Worm (Caenorhabditis elegans) whole organism, L4 larva: ENCODE measurements around the gene C16H3.3.

Source experiments
- F26F4.8 ChIP-seq: fragments of 200-800 bp; sonication (Bioruptor generic); conservative IDR thresholded peaks from 2 replicates; pipeline ENCODE4 v1.3.6; 2022; ENCODE audit warnings: missing genetic modification characterization, missing compliant biosample characterization
- F37D6.2 ChIP-seq: sonication (generic microtip); optimal IDR thresholded peaks from 2 replicates; lab custom pipeline; 2016; ENCODE audit warnings: mild to moderate bottlenecking, missing genetic modification characterization, missing compliant biosample characterization
- F44E2.7 ChIP-seq: fragments of 200-800 bp; sonication (Bioruptor generic); IDR thresholded peaks from 2 replicates; pipeline ENCODE4 v2.1.2; 2022; ENCODE audit warnings: missing genetic modification characterization, missing compliant biosample characterization
- F49E8.2 ChIP-seq: sonication (generic microtip); optimal IDR thresholded peaks from 2 replicates; lab custom pipeline; 2016; ENCODE audit warnings: missing compliant biosample characterization, mild to moderate bottlenecking, missing genetic modification characterization, borderline replicate concordance
- R02D3.7 ChIP-seq: fragments of 150-350 bp; sonication (generic microtip); optimal IDR thresholded peaks from 3 replicates; lab custom pipeline; 2014; ENCODE audit warnings: missing biosample characterization, missing genetic modification characterization
- ZK337.2 ChIP-seq: fragments of 200-800 bp; sonication (Bioruptor generic); IDR thresholded peaks from 2 replicates; pipeline ENCODE4 v1.3.6; 2022; ENCODE audit warnings: missing genetic modification reagents, missing genetic modification characterization, missing compliant biosample characterization
- aha-1 ChIP-seq: fragments of 150-350 bp; peaks from one replicate; lab custom pipeline; 2014; ENCODE audit warnings: missing biosample characterization, missing genetic modification characterization
- aly-2 ChIP-seq: sonication (generic microtip); optimal IDR thresholded peaks from 2 replicates; lab custom pipeline; 2018; ENCODE audit warnings: missing biosample characterization, missing genetic modification characterization
- ama-1 ChIP-seq: fragments of 150-350 bp; optimal IDR thresholded peaks from 2 replicates; lab custom pipeline; 2014; ENCODE audit warnings: inconsistent platforms, mixed read lengths
- ceh-32 ChIP-seq: sonication (generic microtip); optimal IDR thresholded peaks from 2 replicates; lab custom pipeline; 2016; ENCODE audit warnings: mild to moderate bottlenecking, missing genetic modification characterization, missing compliant biosample characterization; ENCODE audit not compliant: poor library complexity
- ceh-82 ChIP-seq: sonication (generic microtip); optimal IDR thresholded peaks from 2 replicates; lab custom pipeline; 2017; ENCODE audit warnings: missing biosample characterization, missing genetic modification characterization
- daf-12 ChIP-seq: fragments of 150-350 bp; optimal IDR thresholded peaks from 2 replicates; lab custom pipeline; 2014; ENCODE audit warnings: missing biosample characterization, missing genetic modification reagents, missing genetic modification characterization
- daf-16 ChIP-seq, 3 experiments: sonication (generic microtip); optimal IDR thresholded peaks; 2 replicates each; lab custom pipeline; 2016 to 2017; ENCODE audit warnings: missing genetic modification characterization in 3 of 3, missing genetic modification reagents in 3 of 3, mild to moderate bottlenecking in 2 of 3, missing compliant biosample characterization in 2 of 3, missing biosample characterization in 1 of 3, moderate library complexity in 1 of 3
- dmd-6 ChIP-seq: fragments of 200-800 bp; sonication (Bioruptor generic); IDR thresholded peaks from 2 replicates; pipeline ENCODE4 v1.3.6; 2022; ENCODE audit warnings: missing genetic modification reagents, missing genetic modification characterization, missing compliant biosample characterization
- dmd-9 ChIP-seq: fragments of 200-800 bp; sonication (Bioruptor generic); IDR thresholded peaks from 2 replicates; pipeline ENCODE4 v1.3.6; 2022; ENCODE audit warnings: missing genetic modification reagents, missing genetic modification characterization, missing compliant biosample characterization
- dpl-1 ChIP-seq: fragments of 150-350 bp; optimal IDR thresholded peaks from 2 replicates; lab custom pipeline; 2014; ENCODE audit warnings: missing biosample characterization, missing genetic modification reagents, missing genetic modification characterization
- dve-1 ChIP-seq: sonication (generic microtip); optimal IDR thresholded peaks from 2 replicates; lab custom pipeline; 2017; ENCODE audit warnings: antibody characterized with exemption, mild to moderate bottlenecking, missing genetic modification characterization, missing compliant biosample characterization; ENCODE audit not compliant: insufficient read depth
- fkh-10 ChIP-seq: fragments of 150-350 bp; optimal IDR thresholded peaks from 2 replicates; lab custom pipeline; 2014; ENCODE audit warnings: missing biosample characterization, missing genetic modification reagents, missing genetic modification characterization
- fos-1 ChIP-seq: fragments of 150-350 bp; optimal IDR thresholded peaks from 2 replicates; lab custom pipeline; 2014; ENCODE audit warnings: missing biosample characterization, missing genetic modification characterization
- hif-1 ChIP-seq, 2 experiments: sonication (generic microtip); optimal IDR thresholded peaks; 2 replicates each; lab custom pipeline; 2016 to 2017; ENCODE audit warnings: missing compliant biosample characterization in 2 of 2, missing genetic modification characterization in 2 of 2, missing genetic modification reagents in 2 of 2, missing genotype in 2 of 2, mild to moderate bottlenecking in 1 of 2
- hlh-11 ChIP-seq: fragments of 200-800 bp; sonication (Bioruptor generic); optimal IDR thresholded peaks from 2 replicates; lab custom pipeline; 2018; ENCODE audit warnings: mild to moderate bottlenecking, missing genetic modification characterization, missing compliant biosample characterization
- hlh-30 ChIP-seq: sonication (generic microtip); optimal IDR thresholded peaks from 2 replicates; lab custom pipeline; 2017; ENCODE audit warnings: antibody characterized with exemption, mild to moderate bottlenecking, missing genetic modification characterization, missing compliant biosample characterization; ENCODE audit not compliant: insufficient read depth
- jun-1 ChIP-seq: fragments of 150-350 bp; optimal IDR thresholded peaks from 2 replicates; lab custom pipeline; 2014; ENCODE audit warnings: missing biosample characterization, missing genetic modification reagents, missing genetic modification characterization
- lin-13 ChIP-seq: fragments of 150-350 bp; optimal IDR thresholded peaks from 2 replicates; lab custom pipeline; 2014; ENCODE audit warnings: missing biosample characterization, missing genetic modification reagents, missing genetic modification characterization
- mdl-1 ChIP-seq, 2 experiments: fragments of 150-350 bp in 1 of 2; sonication (generic microtip) in 1 of 2; optimal IDR thresholded peaks; 2 replicates each; lab custom pipeline; 2014 to 2017; ENCODE audit warnings: missing biosample characterization in 2 of 2, missing genetic modification characterization in 2 of 2
- mdt-29 ChIP-seq: fragments of 200-800 bp; sonication (Bioruptor generic); IDR thresholded peaks from 2 replicates; pipeline ENCODE4 v1.3.6; 2022; ENCODE audit warnings: missing genetic modification reagents, missing genetic modification characterization, missing compliant biosample characterization
- mep-1 ChIP-seq: fragments of 150-350 bp; sonication (generic microtip); optimal IDR thresholded peaks from 3 replicates; lab custom pipeline; 2014; ENCODE audit warnings: missing biosample characterization, missing genetic modification characterization
- mxl-2 ChIP-seq: fragments of 200-800 bp; sonication (Bioruptor generic); conservative IDR thresholded peaks from 2 replicates; pipeline ENCODE4 v1.3.6; 2022; ENCODE audit warnings: missing genetic modification reagents, missing genetic modification characterization, missing compliant biosample characterization
- mxl-3 ChIP-seq: fragments of 200-800 bp; sonication (Bioruptor generic); optimal IDR thresholded peaks from 2 replicates; lab custom pipeline; 2018; ENCODE audit warnings: mild to moderate bottlenecking, missing genetic modification characterization, missing compliant biosample characterization
- nhr-102 ChIP-seq: sonication (generic microtip); optimal IDR thresholded peaks from 2 replicates; lab custom pipeline; 2016; ENCODE audit warnings: mild to moderate bottlenecking, missing genetic modification characterization, moderate library complexity, missing compliant biosample characterization
- nhr-28 ChIP-seq: fragments of 150-350 bp; optimal IDR thresholded peaks from 2 replicates; lab custom pipeline; 2014; ENCODE audit warnings: missing biosample characterization, missing genetic modification characterization
- nhr-42 ChIP-seq: fragments of 200-800 bp; sonication (Bioruptor generic); IDR thresholded peaks from 2 replicates; pipeline ENCODE4 v1.3.6; 2022; ENCODE audit warnings: missing genetic modification characterization, missing compliant biosample characterization
- nhr-48 ChIP-seq: sonication (generic microtip); optimal IDR thresholded peaks from 2 replicates; lab custom pipeline; 2016; ENCODE audit warnings: mild to moderate bottlenecking, missing genetic modification characterization, missing compliant biosample characterization
- nhr-6 ChIP-seq: fragments of 150-350 bp; optimal IDR thresholded peaks from 2 replicates; lab custom pipeline; 2014; ENCODE audit warnings: missing biosample characterization, missing genetic modification characterization
- nhr-77 ChIP-seq: fragments of 150-350 bp; optimal IDR thresholded peaks from 2 replicates; lab custom pipeline; 2014; ENCODE audit warnings: missing biosample characterization, missing genetic modification characterization
- pha-4 ChIP-seq, 2 experiments: fragments of 150-350 bp in 1 of 2; fragments of 200-800 bp in 1 of 2; sonication (Bioruptor generic) in 1 of 2; IDR thresholded peaks in 1 of 2; optimal IDR thresholded peaks in 1 of 2; 2 replicates each; pipeline versions ENCODE4 v1.3.6 to Lab custom; 2014 to 2022; ENCODE audit warnings: missing genetic modification characterization in 2 of 2, missing genetic modification reagents in 2 of 2, missing biosample characterization in 1 of 2, missing compliant biosample characterization in 1 of 2
- php-3 ChIP-seq: fragments of 200-800 bp; sonication (Bioruptor generic); IDR thresholded peaks from 2 replicates; pipeline ENCODE4 v1.3.6; 2022; ENCODE audit warnings: missing genetic modification reagents, missing genetic modification characterization, missing compliant biosample characterization
- saeg-2 ChIP-seq: fragments of 200-800 bp; sonication (Bioruptor generic); IDR thresholded peaks from 2 replicates; pipeline ENCODE4 v1.3.6; 2022; ENCODE audit warnings: missing genetic modification reagents, missing genetic modification characterization, missing compliant biosample characterization
- set-16 ChIP-seq: fragments of 200-800 bp; sonication (Bioruptor generic); IDR thresholded peaks from 2 replicates; pipeline ENCODE4 v1.3.6; 2022; ENCODE audit warnings: missing genetic modification reagents, missing genetic modification characterization, missing compliant biosample characterization
- spr-1 ChIP-seq: sonication (generic microtip); optimal IDR thresholded peaks from 2 replicates; lab custom pipeline; 2016; ENCODE audit warnings: mild to moderate bottlenecking, missing genetic modification characterization, missing compliant biosample characterization
- spr-3 ChIP-seq: fragments of 200-800 bp; sonication (Bioruptor generic); optimal IDR thresholded peaks from 2 replicates; lab custom pipeline; 2018; ENCODE audit warnings: mild to moderate bottlenecking, missing genetic modification characterization, missing compliant biosample characterization
- tra-1 ChIP-seq: fragments of 200-800 bp; sonication (Bioruptor generic); IDR thresholded peaks from 2 replicates; pipeline ENCODE4 v1.3.6; 2022; ENCODE audit warnings: missing genetic modification reagents, missing genetic modification characterization, missing compliant biosample characterization
- vab-7 ChIP-seq: fragments of 200-800 bp; sonication (Bioruptor generic); IDR thresholded peaks from 2 replicates; pipeline ENCODE4 v1.3.6; 2022; ENCODE audit warnings: missing genetic modification reagents, missing genetic modification characterization, missing compliant biosample characterization
- zfp-2 ChIP-seq: sonication (generic microtip); optimal IDR thresholded peaks from 2 replicates; lab custom pipeline; 2016; ENCODE audit warnings: mild to moderate bottlenecking, missing genetic modification characterization, missing compliant biosample characterization
- zip-11 ChIP-seq: fragments of 200-800 bp; sonication (Bioruptor generic); IDR thresholded peaks from 2 replicates; pipeline ENCODE4 v1.3.6; 2022; ENCODE audit warnings: missing genetic modification characterization, missing compliant biosample characterization
- zip-2 ChIP-seq: fragments of 150-350 bp; optimal IDR thresholded peaks from 2 replicates; lab custom pipeline; 2014; ENCODE audit warnings: missing biosample characterization, missing genetic modification characterization

The C16H3.3 gene

DNA sequence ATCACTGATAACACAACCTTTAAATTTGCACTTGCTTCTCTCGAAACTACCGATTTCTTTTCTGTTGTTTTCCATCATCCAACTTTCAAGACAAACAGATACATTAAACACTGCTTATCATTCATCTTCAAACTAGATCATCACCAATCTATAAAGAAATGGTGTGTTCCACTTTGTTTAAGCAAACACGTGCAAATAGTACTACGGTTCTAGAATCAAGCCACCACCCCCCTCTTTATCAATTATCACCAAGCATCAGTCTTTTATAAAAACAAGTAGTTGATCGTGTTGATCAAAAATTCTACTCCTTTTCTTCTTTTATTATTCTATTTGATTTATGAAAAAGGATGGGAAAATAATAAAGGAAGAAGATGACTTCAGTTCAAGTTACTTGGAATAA lies 28.6 kb upstream of the C16H3.3 start:
- TF ChIP-seq dmd-6 (GFP tag; lab: Robert Waterston, UW) (peak; percentile 39), nhr-48 (tag; lab: Kevin White, UChicago) (peak; percentile 15), dmd-9 (GFP tag; lab: Robert Waterston, UW) (no peak), nhr-77 (tag; lab: Kevin White, UChicago) (no peak), dve-1 (tag; lab: Kevin White, UChicago) (peak; percentile 54), hlh-30 (tag; lab: Kevin White, UChicago) (peak; percentile 76), aly-2 (tag; lab: Kevin White, UChicago) (no peak), ceh-82 (no peak), lin-13 (no peak), nhr-6 (tag; lab: Kevin White, UChicago) (peak; percentile 17), nhr-28 (tag; lab: Kevin White, UChicago) (peak; percentile 38), F37D6.2 (tag; lab: Kevin White, UChicago) (no peak), zfp-2 (tag; lab: Kevin White, UChicago) (no peak), nhr-102 (tag; lab: Kevin White, UChicago) (no peak), dpl-1 (GFP tag; lab: Kevin White, UChicago) (no peak), tra-1 (GFP tag; lab: Robert Waterston, UW) (no peak), F49E8.2 (tag; lab: Kevin White, UChicago) (no peak), daf-16 (GFP tag; optimal IDR thresholded peaks at IDR 0.05; lab: Kevin White, UChicago) (peak in 1 of 2 experiments; percentile 50), daf-16 (tag; optimal IDR thresholded peaks at IDR 0.05; lab: Kevin White, UChicago) (peak; percentile 95), hlh-11 (tag; lab: Kevin White, UChicago) (peak; percentile 54), set-16 (GFP tag; lab: Robert Waterston, UW) (no peak), mxl-3 (GFP tag; lab: Kevin White, UChicago) (peak; percentile 27), ceh-32 (tag; lab: Kevin White, UChicago) (no peak), php-3 (GFP tag; lab: Robert Waterston, UW) (peak; percentile 47; the same call in 1 of the 2 replicates), aha-1 (peak; percentile 92), F26F4.8 (GFP tag; lab: Robert Waterston, UW) (no peak), mdl-1 (tag; optimal IDR thresholded peaks at IDR 0.05; lab: Kevin White, UChicago) (peak; percentile 18 to 80), mep-1 (tag; lab: Kevin White, UChicago) (peak; percentile 47), ZK337.2 (GFP tag; lab: Robert Waterston, UW) (no peak), vab-7 (GFP tag; lab: Robert Waterston, UW) (no peak), saeg-2 (GFP tag; lab: Robert Waterston, UW) (no peak), fkh-10 (GFP tag; lab: Kevin White, UChicago) (no peak)

DNA sequence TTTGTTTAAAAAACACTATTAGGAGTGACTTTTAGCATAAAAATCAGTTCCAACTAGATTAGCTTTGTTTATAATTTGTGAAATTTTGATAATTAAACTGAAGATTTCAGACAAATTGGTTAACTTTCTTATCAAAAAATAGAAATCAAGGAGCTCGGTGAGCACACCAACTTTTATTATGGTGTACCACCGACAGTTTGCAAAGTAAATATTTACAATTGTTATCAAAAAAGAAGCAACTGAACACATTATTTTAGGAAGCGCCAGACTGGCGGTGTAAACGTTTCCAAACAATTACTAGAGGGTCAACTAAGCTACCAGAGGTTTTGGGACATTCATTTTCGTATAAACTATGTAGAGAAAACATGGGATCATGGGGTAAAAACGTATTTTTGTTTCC lies 27.7 kb upstream of the C16H3.3 start:
- TF ChIP-seq daf-16 (GFP tag; optimal IDR thresholded peaks at IDR 0.05; lab: Kevin White, UChicago): no peak
- TF ChIP-seq daf-16 (tag; optimal IDR thresholded peaks at IDR 0.05; lab: Kevin White, UChicago): peak; percentile 98
- peak; percentile 17 for TF ChIP-seq nhr-28 (tag; lab: Kevin White, UChicago)
- peak; percentile 31 for TF ChIP-seq hlh-11 (tag; lab: Kevin White, UChicago)
- no peak for TF ChIP-seq zip-11
- TF ChIP-seq spr-3: no peak

DNA sequence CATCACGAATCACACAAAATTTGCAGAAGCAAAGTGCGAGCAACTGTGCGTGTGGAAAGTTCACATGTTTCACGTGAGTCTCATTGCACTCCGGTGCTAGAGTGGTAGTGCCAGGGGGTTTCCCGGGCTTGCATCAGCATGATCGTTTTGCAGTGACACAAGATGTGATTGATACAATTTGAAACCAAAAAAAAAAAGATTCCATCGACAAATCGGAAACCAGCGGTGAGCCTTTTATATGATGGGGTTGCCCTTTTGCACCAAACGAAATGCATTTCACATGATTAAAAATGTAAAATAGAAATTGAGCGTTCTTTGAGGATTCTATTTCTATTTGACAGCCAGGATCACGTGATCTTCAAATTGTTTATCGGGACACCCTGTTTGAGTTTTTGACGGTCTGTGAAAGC lies 26.5 kb upstream of the C16H3.3 start:
- 0 out of 2 replicates have a peak, but pooled peaks have one; percentile 66 for TF ChIP-seq saeg-2 (GFP tag; lab: Robert Waterston, UW)
- TF ChIP-seq jun-1 (tag; lab: Kevin White, UChicago): no peak
- no peak for TF ChIP-seq R02D3.7 (tag; lab: Kevin White, UChicago)
- TF ChIP-seq hif-1 (tag; optimal IDR thresholded peaks at IDR 0.05; lab: Kevin White, UChicago): peak in 1 of 2 experiments; percentile 69
- TF ChIP-seq nhr-48 (tag; lab: Kevin White, UChicago): peak; percentile 93
- no peak for TF ChIP-seq zip-2
- no peak for TF ChIP-seq spr-1
- peak; percentile 1 for TF ChIP-seq mxl-3 (GFP tag; lab: Kevin White, UChicago)
- TF ChIP-seq mdt-29 (GFP tag; lab: Robert Waterston, UW): no peak; the same call in 1 of the 2 replicates
- TF ChIP-seq ama-1 (lab: Kevin White, UChicago): no peak
- TF ChIP-seq F44E2.7 (GFP tag; lab: Robert Waterston, UW): no peak
- TF ChIP-seq nhr-42 (GFP tag; lab: Robert Waterston, UW): no peak
- TF ChIP-seq hlh-30 (tag; lab: Kevin White, UChicago): peak; percentile 81
- TF ChIP-seq pha-4 (GFP tag; IDR thresholded peaks at IDR 0.05; lab: Robert Waterston, UW): 0 out of 2 replicates have a peak, but pooled peaks have one; percentile 31
- TF ChIP-seq pha-4 (tag; optimal IDR thresholded peaks at IDR 0.05; lab: Kevin White, UChicago): no peak
- TF ChIP-seq mxl-2 (GFP tag; lab: Robert Waterston, UW): peak; percentile 88
- peak; percentile 16 to 75 for TF ChIP-seq mdl-1 (tag; optimal IDR thresholded peaks at IDR 0.05; lab: Kevin White, UChicago)
- TF ChIP-seq fos-1 (tag; lab: Kevin White, UChicago): no peak
- peak; percentile 96 for TF ChIP-seq dmd-6 (GFP tag; lab: Robert Waterston, UW)
- TF ChIP-seq daf-12 (tag; lab: Kevin White, UChicago): no peak
